Fruit fly (Drosophila melanogaster) whole organism, embryonic: ENCODE results near the gene CG15539.

ENCODE experiments used
- Aef1 ChIP-seq: fragments of 200-800 bp; sonication (Bioruptor generic); IDR thresholded peaks from 3 replicates; pipeline ENCODE4 v1.3.6; 2022; ENCODE audit warnings: missing biosample characterization, missing genetic modification characterization
- CG10959 ChIP-seq: fragments of 200-800 bp; sonication (Bioruptor generic); IDR thresholded peaks from 2 replicates; pipeline ENCODE4 v1.3.6; 2022; ENCODE audit warnings: missing biosample characterization, missing genetic modification characterization
- CG11723 ChIP-seq: fragments of 200-800 bp; sonication (Bioruptor generic); optimal IDR thresholded peaks from 2 replicates; lab custom pipeline; 2017; ENCODE audit warnings: missing biosample characterization, mild to moderate bottlenecking, missing genetic modification characterization
- CG12744 ChIP-seq: fragments of 200-800 bp; sonication (Bioruptor generic); optimal IDR thresholded peaks from 2 replicates; lab custom pipeline; 2016; ENCODE audit warnings: missing biosample characterization, missing genetic modification characterization
- CG1529 ChIP-seq: fragments of 200-800 bp; sonication (Bioruptor generic); optimal IDR thresholded peaks from 3 replicates; lab custom pipeline; 2018; ENCODE audit warnings: missing biosample characterization, missing genetic modification characterization
- CG16813 ChIP-seq: fragments of 200-800 bp; sonication (Bioruptor generic); IDR thresholded peaks from 3 replicates; pipeline ENCODE4 v1.3.6; 2022; ENCODE audit warnings: missing biosample characterization, missing genetic modification characterization; ENCODE audit not compliant: partially characterized antibody
- CG17186 ChIP-seq: fragments of 200-800 bp; sonication (Bioruptor generic); optimal IDR thresholded peaks from 3 replicates; lab custom pipeline; 2017; ENCODE audit warnings: missing biosample characterization, missing genetic modification reagents, missing genetic modification characterization
- CG2116 ChIP-seq: fragments of 200-800 bp; sonication (Bioruptor generic); optimal IDR thresholded peaks from 3 replicates; lab custom pipeline; 2018; ENCODE audit warnings: missing biosample characterization, mild to moderate bottlenecking, missing genetic modification characterization
- CG30020 ChIP-seq: fragments of 200-800 bp; optimal IDR thresholded peaks from 2 replicates; lab custom pipeline; 2019; ENCODE audit warnings: missing biosample characterization, mild to moderate bottlenecking, missing genetic modification characterization, moderate library complexity
- CG30431 ChIP-seq: fragments of 200-800 bp; sonication (Bioruptor generic); optimal IDR thresholded peaks from 2 replicates; lab custom pipeline; 2017; ENCODE audit warnings: missing biosample characterization, missing genetic modification characterization
- CG34376 ChIP-seq: fragments of 200-800 bp; sonication (Bioruptor generic); optimal IDR thresholded peaks from 2 replicates; lab custom pipeline; 2018; ENCODE audit warnings: missing biosample characterization, mild to moderate bottlenecking, missing genetic modification characterization
- CG4360 ChIP-seq: fragments of 200-800 bp; sonication (Bioruptor generic); IDR thresholded peaks from 2 replicates; pipeline ENCODE4 v1.3.6; 2022; ENCODE audit warnings: missing biosample characterization, missing genetic modification characterization
- CG43689 ChIP-seq: fragments of 200-800 bp; sonication (Bioruptor generic); IDR thresholded peaks from 2 replicates; pipeline ENCODE4 v1.3.6; 2022; ENCODE audit warnings: missing biosample characterization, missing genetic modification characterization
- CG6175 ChIP-seq: fragments of 200-800 bp; sonication (Bioruptor generic); IDR thresholded peaks from 3 replicates; pipeline ENCODE4 v1.3.6; 2022; ENCODE audit warnings: missing biosample characterization, missing genetic modification characterization
- CG7839 ChIP-seq: fragments of 200-800 bp; sonication (Bioruptor generic); optimal IDR thresholded peaks from 3 replicates; lab custom pipeline; 2018; ENCODE audit warnings: missing biosample characterization, mild to moderate bottlenecking, missing genetic modification characterization, moderate library complexity
- CG8359 ChIP-seq: fragments of 200-800 bp; sonication (Bioruptor generic); optimal IDR thresholded peaks from 2 replicates; lab custom pipeline; 2017; ENCODE audit warnings: missing biosample characterization, mild to moderate bottlenecking, missing genetic modification characterization, borderline replicate concordance
- CG8388 ChIP-seq: fragments of 200-800 bp; sonication (Bioruptor generic); optimal IDR thresholded peaks from 2 replicates; lab custom pipeline; 2019; ENCODE audit warnings: missing biosample characterization, mild to moderate bottlenecking, missing genetic modification characterization, moderate library complexity
- CG9437 ChIP-seq: fragments of 200-800 bp; sonication (Bioruptor generic); optimal IDR thresholded peaks from 2 replicates; lab custom pipeline; 2018; ENCODE audit warnings: missing biosample characterization, mild to moderate bottlenecking, missing genetic modification characterization
- CG9727 ChIP-seq: fragments of 200-800 bp; sonication (Bioruptor generic); optimal IDR thresholded peaks from 3 replicates; lab custom pipeline; 2017; ENCODE audit warnings: missing biosample characterization, mild to moderate bottlenecking, missing genetic modification characterization
- CHES-1-like ChIP-seq: fragments of 200-800 bp; sonication (Bioruptor generic); optimal IDR thresholded peaks from 2 replicates; lab custom pipeline; 2016; ENCODE audit warnings: missing biosample characterization, missing genetic modification characterization
- Gug ChIP-seq: fragments of 200-800 bp; sonication (Bioruptor generic); IDR thresholded peaks from 4 replicates; pipeline ENCODE4 v1.3.6; 2022; ENCODE audit warnings: missing biosample characterization, missing genetic modification characterization
- Hmr ChIP-seq: fragments of 200-800 bp; sonication (Bioruptor generic); optimal IDR thresholded peaks from 3 replicates; lab custom pipeline; 2017; ENCODE audit warnings: mild to moderate bottlenecking, missing biosample characterization, missing genetic modification reagents, missing genetic modification characterization
- Mad ChIP-seq: fragments of 200-800 bp; sonication (Bioruptor generic); optimal IDR thresholded peaks from 2 replicates; lab custom pipeline; 2016; ENCODE audit warnings: missing biosample characterization, missing genetic modification characterization
- Neu2 ChIP-seq: fragments of 200-800 bp; sonication (Bioruptor generic); optimal IDR thresholded peaks from 3 replicates; lab custom pipeline; 2016; ENCODE audit warnings: missing biosample characterization, missing genetic modification characterization, borderline replicate concordance
- Pdp1 ChIP-seq, 2 experiments: fragments of 200-800 bp; sonication (Bioruptor generic); optimal IDR thresholded peaks; 3 replicates each; lab custom pipeline; 2016; ENCODE audit warnings: missing biosample characterization in 2 of 2, missing genetic modification characterization in 2 of 2, mild to moderate bottlenecking in 1 of 2, moderate library complexity in 1 of 2
- Poxn ChIP-seq: fragments of 200-800 bp; sonication (Bioruptor generic); IDR thresholded peaks from 2 replicates; pipeline ENCODE4 v1.3.6; 2022; ENCODE audit warnings: missing biosample characterization, missing genetic modification characterization
- Side ChIP-seq: fragments of 200-800 bp; sonication (Bioruptor generic); optimal IDR thresholded peaks from 2 replicates; lab custom pipeline; 2016; ENCODE audit warnings: missing biosample characterization, missing genetic modification characterization
- Vsx1 ChIP-seq: fragments of 200-800 bp; sonication (Bioruptor generic); optimal IDR thresholded peaks from 2 replicates; lab custom pipeline; 2017; ENCODE audit warnings: missing biosample characterization, mild to moderate bottlenecking, missing genetic modification characterization, missing genetic modification reagents
- al ChIP-seq: fragments of 200-800 bp; sonication (Bioruptor generic); IDR thresholded peaks from 2 replicates; pipeline ENCODE4 v1.3.6; 2022; ENCODE audit warnings: missing biosample characterization, missing genetic modification characterization
- bsh ChIP-seq, 2 experiments: fragments of 200-800 bp; sonication (Bioruptor generic); optimal IDR thresholded peaks; 2 replicates each; lab custom pipeline; 2017 to 2018; ENCODE audit warnings: mild to moderate bottlenecking in 2 of 2, missing biosample characterization in 2 of 2, missing genetic modification characterization in 2 of 2, moderate library complexity in 1 of 2
- cas ChIP-seq: fragments of 200-800 bp; sonication (Bioruptor generic); IDR thresholded peaks from 2 replicates; pipeline ENCODE4 v1.3.6; 2022; ENCODE audit warnings: missing biosample characterization, missing genetic modification characterization
- cg ChIP-seq: fragments of 200-800 bp; sonication (Bioruptor generic); optimal IDR thresholded peaks from 3 replicates; lab custom pipeline; 2019; ENCODE audit warnings: missing biosample characterization, mild to moderate bottlenecking, missing genetic modification characterization, moderate library complexity
- chm ChIP-seq: fragments of 200-800 bp; sonication (Bioruptor generic); IDR thresholded peaks from 2 replicates; pipeline ENCODE4 v1.3.6; 2022; ENCODE audit warnings: missing biosample characterization, missing genetic modification characterization
- corto ChIP-seq: fragments of 200-800 bp; sonication (Bioruptor generic); optimal IDR thresholded peaks from 2 replicates; lab custom pipeline; 2016; ENCODE audit warnings: missing biosample characterization, mild to moderate bottlenecking, missing genetic modification characterization, moderate library complexity
- crol ChIP-seq: fragments of 200-800 bp; sonication (Bioruptor generic); IDR thresholded peaks from 2 replicates; pipeline ENCODE4 v1.3.6; 2022; ENCODE audit warnings: missing biosample characterization, missing genetic modification characterization
- fu2 ChIP-seq: fragments of 200-800 bp; sonication (Bioruptor generic); optimal IDR thresholded peaks from 2 replicates; lab custom pipeline; 2016; ENCODE audit warnings: missing biosample characterization, missing genetic modification characterization
- gro ChIP-seq: fragments of 200-800 bp; sonication (Bioruptor generic); optimal IDR thresholded peaks from 2 replicates; lab custom pipeline; 2016; ENCODE audit warnings: missing biosample characterization, missing genetic modification characterization
- jigr1 ChIP-seq: fragments of 200-800 bp; sonication (Bioruptor generic); IDR thresholded peaks from 3 replicates; pipeline ENCODE4 v1.3.6; 2022; ENCODE audit warnings: missing biosample characterization, missing genetic modification characterization
- lola ChIP-seq, 3 experiments: fragments of >200 bp in 2 of 3; fragments of 200-800 bp in 1 of 3; sonication (Bioruptor generic) in 1 of 3; optimal IDR thresholded peaks; 2 replicates each; lab custom pipeline; 2017 to 2019; ENCODE audit warnings: missing biosample characterization in 3 of 3, missing genetic modification characterization in 3 of 3, mild to moderate bottlenecking in 1 of 3, moderate library complexity in 1 of 3
- mld ChIP-seq: fragments of 200-800 bp; sonication (Bioruptor generic); IDR thresholded peaks from 3 replicates; pipeline ENCODE4 v1.3.6; 2022; ENCODE audit warnings: missing biosample characterization, missing genetic modification characterization; ENCODE audit not compliant: partially characterized antibody
- pfk ChIP-seq: fragments of 200-800 bp; sonication (Bioruptor generic); optimal IDR thresholded peaks from 2 replicates; lab custom pipeline; 2018; ENCODE audit warnings: missing biosample characterization, mild to moderate bottlenecking, missing genetic modification characterization, moderate library complexity
- sim ChIP-seq: fragments of 200-800 bp; sonication (Bioruptor generic); IDR thresholded peaks from 2 replicates; pipeline ENCODE4 v1.3.6; 2022; ENCODE audit warnings: missing biosample characterization, missing genetic modification characterization
- slou ChIP-seq: fragments of 200-800 bp; sonication (Bioruptor generic); optimal IDR thresholded peaks from 3 replicates; lab custom pipeline; 2016; ENCODE audit warnings: missing biosample characterization, missing genetic modification characterization
- sna ChIP-seq: fragments of 200-800 bp; sonication (Bioruptor generic); IDR thresholded peaks from 2 replicates; pipeline ENCODE4 v1.3.6; 2022; ENCODE audit warnings: missing biosample characterization, missing genetic modification characterization; ENCODE audit not compliant: partially characterized antibody
- tll ChIP-seq, 2 experiments: fragments of 200-800 bp in 1 of 2; fragments of >200 bp in 1 of 2; sonication (Bioruptor generic) in 1 of 2; optimal IDR thresholded peaks; 2 replicates each; lab custom pipeline; 2017 to 2019; ENCODE audit warnings: missing biosample characterization in 2 of 2, missing genetic modification characterization in 2 of 2, mild to moderate bottlenecking in 1 of 2, moderate library complexity in 1 of 2
- tup ChIP-seq: fragments of 200-800 bp; sonication (Bioruptor generic); optimal IDR thresholded peaks from 2 replicates; lab custom pipeline; 2016; ENCODE audit warnings: missing biosample characterization, mild to moderate bottlenecking, missing genetic modification characterization, moderate library complexity
- yki ChIP-seq: fragments of >200 bp; optimal IDR thresholded peaks from 3 replicates; lab custom pipeline; 2018

CG15539 gene

dm6 chr3R:30465775-30466494 is 39.9 kb upstream of the CG15539 start, which contains the start of gene PH4alphaEFB (continued):
- TF ChIP-seq tll (GFP tag; optimal IDR thresholded peaks at IDR 0.05; lab: Kevin White, UChicago): no peak
- 0 out of 2 replicates have a peak, but pooled peaks have one; percentile 12 for TF ChIP-seq sna (GFP tag; lab: Robert Waterston, UW)
- TF ChIP-seq Poxn: no peak
- peak; percentile 12 for TF ChIP-seq CG7839 (tag; lab: Kevin White, UChicago)
- TF ChIP-seq Neu2 (GFP tag; lab: Kevin White, UChicago): no peak
- peak; percentile 17 for TF ChIP-seq yki

- peak; percentile 75 for TF ChIP-seq crol (GFP tag; lab: Robert Waterston, UW)
- TF ChIP-seq Pdp1 (GFP tag; optimal IDR thresholded peaks at IDR 0.05; lab: Kevin White, UChicago): peak in 1 of 2 experiments; percentile 95
- no peak for TF ChIP-seq CG8388 (GFP tag; lab: Kevin White, UChicago)
- no peak for TF ChIP-seq Mad
- no peak for TF ChIP-seq sna (GFP tag; lab: Robert Waterston, UW)
- TF ChIP-seq chm: 0 out of 2 replicates have a peak, but pooled peaks have one; percentile 27
- no peak for TF ChIP-seq CG43689 (GFP tag; lab: Robert Waterston, UW)
- no peak for TF ChIP-seq pfk
- TF ChIP-seq jigr1 (GFP tag; lab: Robert Waterston, UW): no peak
- TF ChIP-seq CHES-1-like: no peak
- TF ChIP-seq CG9727: no peak
- no peak for TF ChIP-seq CG8359 (GFP tag; lab: Kevin White, UChicago)
- TF ChIP-seq corto (GFP tag; lab: Kevin White, UChicago): no peak
- TF ChIP-seq tup (GFP tag; lab: Kevin White, UChicago): no peak
- no peak for TF ChIP-seq Aef1 (GFP tag; lab: Robert Waterston, UW)
- no peak for TF ChIP-seq sim (GFP tag; lab: Robert Waterston, UW)
- no peak for TF ChIP-seq CG12744 (GFP tag; lab: Kevin White, UChicago)
- no peak for TF ChIP-seq Side
- no peak for TF ChIP-seq gro (GFP tag; lab: Kevin White, UChicago)
- TF ChIP-seq cg (GFP tag; lab: Kevin White, UChicago): peak; percentile 46
- TF ChIP-seq CG4360 (GFP tag; lab: Robert Waterston, UW): no peak
- no peak for TF ChIP-seq Hmr
- no peak for TF ChIP-seq Gug (GFP tag; lab: Robert Waterston, UW)
- TF ChIP-seq CG17186 (GFP tag; lab: Kevin White, UChicago): no peak
- TF ChIP-seq CG16813: no peak
- no peak for TF ChIP-seq CG30020 (tag; lab: Kevin White, UChicago)
- TF ChIP-seq CG30431: no peak
- no peak for TF ChIP-seq CG9437 (GFP tag; lab: Kevin White, UChicago)
- no peak for TF ChIP-seq fu2 (GFP tag; lab: Kevin White, UChicago)
- no peak for TF ChIP-seq CG11723 (GFP tag; lab: Kevin White, UChicago)
- no peak for TF ChIP-seq bsh (GFP tag; optimal IDR thresholded peaks at IDR 0.05; lab: Kevin White, UChicago)
- TF ChIP-seq CG10959 (GFP tag; lab: Robert Waterston, UW): no peak
- TF ChIP-seq slou: no peak
- no peak for TF ChIP-seq cas
- no peak for TF ChIP-seq al
- no peak for TF ChIP-seq CG2116
- no peak for TF ChIP-seq Vsx1 (GFP tag; lab: Kevin White, UChicago)
- no peak for TF ChIP-seq CG6175 (GFP tag; lab: Robert Waterston, UW)
- TF ChIP-seq lola (GFP tag; optimal IDR thresholded peaks at IDR 0.05; lab: Kevin White, UChicago): no peak
- no peak for TF ChIP-seq mld (GFP tag; lab: Robert Waterston, UW)
- no peak for TF ChIP-seq CG34376 (GFP tag; lab: Kevin White, UChicago)
- no peak for TF ChIP-seq CG1529 (GFP tag; lab: Kevin White, UChicago)
Measured at dm6 chr3R:30466515-30466914, 39.3 kb upstream of the CG15539 start.
